Worm (Caenorhabditis elegans): ENCODE data around the gene Y6E2A.5.
"Not testable (repeated sequence)": the region's sequence is repeated elsewhere in the genome, so short reads cannot be mapped to it uniquely, and the experiment has no call there.

Y6E2A.5 gene

ce11 chrV:15718562-15718961 lies at the start of gene Y6E2A.5:
Gene Y6E2A.5, minus strand, starts transcription at chrV:15718662.
- TF ChIP-seq nhr-2 (tag; optimal IDR thresholded peaks at IDR 0.05) (no peak), pha-4 (tag; optimal IDR thresholded peaks at IDR 0.05) (no peak), nhr-76 (tag; optimal IDR thresholded peaks at IDR 0.05) (no peak), ceh-83 (GFP tag; optimal IDR thresholded peaks at IDR 0.05) (no peak)

DNA sequence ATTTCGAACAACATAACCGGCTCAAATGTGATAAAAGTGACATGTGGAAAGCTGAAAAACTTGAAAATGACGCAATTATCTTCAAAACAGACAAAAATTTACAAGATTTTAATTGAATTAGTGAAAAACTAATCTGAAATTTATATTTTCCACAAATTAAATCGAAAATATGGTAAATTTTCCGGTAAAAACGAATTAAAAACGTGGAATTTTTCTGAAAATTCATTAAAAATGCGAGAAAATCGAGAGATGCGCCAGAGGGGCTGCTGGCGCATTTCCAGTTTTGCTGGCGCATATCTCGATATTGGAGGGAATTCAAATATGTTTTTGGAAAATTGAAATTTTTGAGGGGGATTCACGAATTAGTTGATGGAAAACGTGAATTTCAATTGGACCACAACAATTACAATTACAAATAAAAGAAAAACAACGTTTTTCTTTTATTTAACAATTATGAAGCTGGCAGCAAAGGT lies 47.7 kb upstream of the Y6E2A.5 start, which contains the start of the genes haf-3 and F57A10.2:
Gene haf-3 (minus strand): TSS at position 51 of the 473 bp plus-strand sequence.
Gene F57A10.2 (plus strand): TSS at position 454 of the 473 bp plus-strand sequence.
- TF ChIP-seq sptf-1 (tag; optimal IDR thresholded peaks at IDR 0.05) (peak; percentile 74), ceh-39 (tag; optimal IDR thresholded peaks at IDR 0.05) (peak; percentile 43), nhr-237 (tag; optimal IDR thresholded peaks at IDR 0.05) (peak; percentile 82), drap-1 (GFP tag; optimal IDR thresholded peaks at IDR 0.05) (peak; percentile 79), elt-1 (tag; optimal IDR thresholded peaks at IDR 0.05; ENCODE audit: borderline replicate concordance, insufficient read depth) (peak; percentile 11), nhr-2 (tag; optimal IDR thresholded peaks at IDR 0.05) (no peak), mab-5 (tag; optimal IDR thresholded peaks at IDR 0.05) (peak; percentile 62), lsy-2 (tag; optimal IDR thresholded peaks at IDR 0.05) (peak; percentile 77), ces-1 (GFP tag; optimal IDR thresholded peaks at IDR 0.05) (peak; percentile 67), ceh-43 (GFP tag; optimal IDR thresholded peaks at IDR 0.05) (no peak), hlh-1 (tag; optimal IDR thresholded peaks at IDR 0.05) (peak; percentile 23), mep-1 (tag; optimal IDR thresholded peaks at IDR 0.05) (peak; percentile 91), flh-1 (GFP tag; optimal IDR thresholded peaks at IDR 0.05) (no peak), M03D4.4 (tag; optimal IDR thresholded peaks at IDR 0.05) (peak; percentile 46), bed-3 (GFP tag; optimal IDR thresholded peaks at IDR 0.05) (no peak), lin-13 (tag; optimal IDR thresholded peaks at IDR 0.05) (peak; percentile 85), pha-4 (tag; optimal IDR thresholded peaks at IDR 0.05) (peak; percentile 48)

DNA sequence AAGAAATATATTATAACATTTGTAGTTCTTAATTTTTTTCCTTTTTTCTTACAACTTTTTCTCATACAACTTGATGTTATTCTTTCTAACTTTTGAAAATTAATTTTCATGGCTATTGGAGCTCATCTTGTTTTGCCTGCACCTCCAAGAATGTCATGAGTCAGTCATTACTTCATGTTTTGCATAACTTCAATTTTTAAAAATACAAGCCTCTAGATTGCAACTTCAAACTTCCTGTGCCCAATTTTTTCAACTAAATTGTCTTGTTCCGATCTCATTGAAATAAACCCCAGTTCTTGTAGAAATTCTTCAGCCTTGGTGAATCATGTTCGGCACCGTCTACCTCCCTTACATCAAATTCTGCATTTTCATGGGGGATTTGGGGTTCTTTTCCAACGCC lies 40.0 kb upstream of the Y6E2A.5 start, which contains the start of gene str-9:
Gene str-9 (plus strand): TSS at position 301 of the 400 bp plus-strand sequence.
- TF ChIP-seq nhr-12 (tag; optimal IDR thresholded peaks at IDR 0.05) (no peak), cnd-1 (tag; optimal IDR thresholded peaks at IDR 0.05) (no peak), bed-3 (GFP tag; optimal IDR thresholded peaks at IDR 0.05) (no peak), blmp-1 (tag; optimal IDR thresholded peaks at IDR 0.05) (no peak), unc-39 (tag; optimal IDR thresholded peaks at IDR 0.05) (no peak), elt-3 (tag; optimal IDR thresholded peaks at IDR 0.05) (no peak), lin-13 (tag; optimal IDR thresholded peaks at IDR 0.05) (no peak), pha-4 (tag; optimal IDR thresholded peaks at IDR 0.05) (no peak), mls-2 (tag; optimal IDR thresholded peaks at IDR 0.05) (no peak), sptf-1 (tag; optimal IDR thresholded peaks at IDR 0.05) (no peak), ham-2 (GFP tag; optimal IDR thresholded peaks at IDR 0.05) (no peak), zip-8 (tag; optimal IDR thresholded peaks at IDR 0.05) (no peak), ceh-43 (GFP tag; optimal IDR thresholded peaks at IDR 0.05) (no peak), lsy-2 (tag; optimal IDR thresholded peaks at IDR 0.05) (no peak), elt-1 (tag; optimal IDR thresholded peaks at IDR 0.05; ENCODE audit: borderline replicate concordance, insufficient read depth) (no peak), mab-5 (tag; optimal IDR thresholded peaks at IDR 0.05) (no peak)

DNA sequence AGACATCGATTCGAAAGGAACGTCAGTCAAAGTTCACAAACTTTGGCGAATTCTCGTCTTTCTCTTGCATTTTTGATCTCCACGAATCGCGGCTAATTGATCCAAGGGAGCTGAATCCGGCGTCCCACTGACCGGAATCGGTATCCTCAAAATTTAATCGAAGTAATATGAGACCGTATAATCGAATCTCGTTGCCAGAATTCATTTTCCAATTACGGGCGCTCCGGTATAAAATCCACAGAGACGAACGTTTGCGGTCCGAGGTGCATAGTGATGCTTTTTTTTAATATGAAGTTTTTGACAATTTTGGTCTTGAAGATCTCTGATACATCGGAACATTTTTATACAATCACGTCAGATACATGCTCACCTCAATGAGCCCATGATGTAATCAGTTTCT lies 39.2 kb upstream of the Y6E2A.5 start:
- TF ChIP-seq mep-1 (tag; optimal IDR thresholded peaks at IDR 0.05) (no peak), blmp-1 (tag; optimal IDR thresholded peaks at IDR 0.05) (no peak), unc-62 (GFP tag; optimal IDR thresholded peaks at IDR 0.05) (no peak), lin-13 (tag; optimal IDR thresholded peaks at IDR 0.05) (no peak), M03D4.4 (tag; optimal IDR thresholded peaks at IDR 0.05) (no peak)

DNA sequence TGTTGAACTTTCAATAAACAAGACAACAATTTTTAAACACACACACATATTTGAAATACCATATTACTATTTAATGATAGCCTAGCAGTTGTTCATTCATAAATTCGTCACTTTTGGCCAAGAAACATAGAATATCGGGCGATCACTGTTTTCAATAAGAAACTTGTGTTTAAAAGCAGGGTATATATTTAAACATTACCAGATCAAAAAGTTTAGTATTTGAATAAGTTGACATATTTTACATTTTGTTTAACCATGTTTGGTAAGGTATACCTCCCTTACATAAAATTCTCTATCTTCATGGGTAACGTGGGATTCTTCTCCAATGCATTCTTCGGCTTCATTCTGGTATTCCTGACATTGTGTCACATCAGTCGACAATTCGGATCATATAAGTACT lies 36.3 kb upstream of the Y6E2A.5 start, which contains the start of gene str-8:
Gene str-8 (plus strand): TSS at position 301 of the 400 bp plus-strand sequence.
- TF ChIP-seq snpc-4 (tag; optimal IDR thresholded peaks at IDR 0.05); ceh-43 (GFP tag; optimal IDR thresholded peaks at IDR 0.05); ham-2 (GFP tag; optimal IDR thresholded peaks at IDR 0.05): not testable (repeated sequence)

ce11 chrV:15752941-15753340 lies 34.5 kb upstream of the Y6E2A.5 start, which contains the start of gene str-5:
Gene str-5, plus strand, starts transcription at chrV:15753241.
- TF ChIP-seq nhr-76 (tag; optimal IDR thresholded peaks at IDR 0.05); mep-1 (tag; optimal IDR thresholded peaks at IDR 0.05); unc-120 (tag; optimal IDR thresholded peaks at IDR 0.05; ENCODE audit: poor library complexity, severe bottlenecking): not testable (repeated sequence)

Measured in whole organism, mixed stage, embryonic.